Worm (Caenorhabditis elegans) whole organism, L4/young adult: ENCODE results near the gene ZK402.1.

Experiments
- W03F9.2 ChIP-seq: fragments of 150-350 bp; optimal IDR thresholded peaks from 2 replicates; lab custom pipeline; 2014; ENCODE audit warnings: missing biosample characterization, missing genetic modification characterization
- dao-5 ChIP-seq: sonication (generic microtip); optimal IDR thresholded peaks from 2 replicates; lab custom pipeline; 2016; ENCODE audit warnings: missing genotype, missing genetic modification characterization, moderate library complexity, missing compliant biosample characterization
- him-1 ChIP-seq: sonication (generic microtip); optimal IDR thresholded peaks from 2 replicates; lab custom pipeline; 2016; ENCODE audit warnings: missing genotype, missing genetic modification reagents, missing genetic modification characterization, missing compliant biosample characterization

- TF ChIP-seq him-1 (no peak), dao-5 (tag; lab: Kevin White, UChicago) (no peak), W03F9.2 (tag; lab: Kevin White, UChicago) (no peak)
Measured at ce11 chrX:1358295-1358694, 45.8 kb upstream of the ZK402.1 start, which contains the start of gene F56C3.3.
